Fruit fly (Drosophila melanogaster) whole organism, embryonic: ENCODE results near the gene Tpr2.
A peak's percentile ranks its signal among the peaks of the same experiment; 100 is the strongest.

Experiments used
- CG10321 ChIP-seq: fragments of 200-800 bp; sonication (Bioruptor generic); IDR thresholded peaks from 2 replicates; pipeline ENCODE4 v1.3.6; 2022; ENCODE audit warnings: missing biosample characterization, missing genetic modification characterization
- CG10565 ChIP-seq: fragments of 200-800 bp; sonication (Bioruptor generic); optimal IDR thresholded peaks from 3 replicates; lab custom pipeline; 2016; ENCODE audit warnings: missing biosample characterization, mild to moderate bottlenecking, missing genetic modification characterization
- CG10959 ChIP-seq: fragments of 200-800 bp; sonication (Bioruptor generic); IDR thresholded peaks from 2 replicates; pipeline ENCODE4 v1.3.6; 2022; ENCODE audit warnings: missing biosample characterization, missing genetic modification characterization
- CG11504 ChIP-seq: fragments of 200-800 bp; sonication (Bioruptor generic); optimal IDR thresholded peaks from 3 replicates; lab custom pipeline; 2019; ENCODE audit warnings: missing biosample characterization, mild to moderate bottlenecking, missing genetic modification characterization, moderate library complexity
- CG11560 ChIP-seq: fragments of 200-800 bp; sonication (Bioruptor generic); IDR thresholded peaks from 3 replicates; pipeline ENCODE4 v1.3.6; 2022; ENCODE audit warnings: missing biosample characterization, missing genetic modification characterization
- CG12942 ChIP-seq: fragments of 200-800 bp; sonication (Bioruptor generic); optimal IDR thresholded peaks from 3 replicates; lab custom pipeline; 2016; ENCODE audit warnings: missing biosample characterization, missing genetic modification characterization
- CG14860 ChIP-seq: fragments of 200-800 bp; sonication (Bioruptor generic); IDR thresholded peaks from 3 replicates; pipeline ENCODE4 v1.3.6; 2022; ENCODE audit warnings: missing biosample characterization, missing genetic modification characterization; ENCODE audit not compliant: partially characterized antibody
- CG15696 ChIP-seq: fragments of 200-800 bp; sonication (Bioruptor generic); optimal IDR thresholded peaks from 2 replicates; lab custom pipeline; 2019; ENCODE audit warnings: missing biosample characterization, mild to moderate bottlenecking, missing genetic modification characterization, moderate library complexity
- CG1602 ChIP-seq: fragments of 200-800 bp; sonication (Bioruptor generic); optimal IDR thresholded peaks from 3 replicates; lab custom pipeline; 2016; ENCODE audit warnings: missing biosample characterization, missing genetic modification characterization
- CG16779 ChIP-seq: fragments of 200-800 bp; sonication (Bioruptor generic); IDR thresholded peaks from 2 replicates; pipeline ENCODE4 v1.3.6; 2022; ENCODE audit warnings: missing biosample characterization, missing genetic modification characterization
- CG18011 ChIP-seq: fragments of 200-800 bp; sonication (Bioruptor generic); optimal IDR thresholded peaks from 2 replicates; lab custom pipeline; 2017; ENCODE audit warnings: missing biosample characterization, missing genetic modification characterization, mild to moderate bottlenecking, moderate library complexity, missing genotype
- CG18764 ChIP-seq: fragments of 200-800 bp; sonication (Bioruptor generic); optimal IDR thresholded peaks from 3 replicates; lab custom pipeline; 2016; ENCODE audit warnings: missing biosample characterization, missing genetic modification characterization
- CG31224 ChIP-seq: fragments of 200-800 bp; sonication (Bioruptor generic); IDR thresholded peaks from 2 replicates; pipeline ENCODE4 v1.3.6; 2022; ENCODE audit warnings: missing biosample characterization, missing genetic modification characterization
- CG4404 ChIP-seq: fragments of 200-800 bp; sonication (Bioruptor generic); IDR thresholded peaks from 2 replicates; pipeline ENCODE4 v1.3.6; 2022; ENCODE audit warnings: missing biosample characterization, missing genetic modification characterization
- CG6654 ChIP-seq: fragments of 200-800 bp; sonication (Bioruptor generic); optimal IDR thresholded peaks from 2 replicates; lab custom pipeline; 2017; ENCODE audit warnings: missing biosample characterization, mild to moderate bottlenecking, missing genetic modification characterization
- CG7987 ChIP-seq: fragments of 200-800 bp; sonication (Bioruptor generic); optimal IDR thresholded peaks from 2 replicates; lab custom pipeline; 2018; ENCODE audit warnings: missing biosample characterization, mild to moderate bottlenecking, missing genetic modification characterization, moderate library complexity
- CHES-1-like ChIP-seq: fragments of 200-800 bp; sonication (Bioruptor generic); optimal IDR thresholded peaks from 2 replicates; lab custom pipeline; 2016; ENCODE audit warnings: missing biosample characterization, missing genetic modification characterization
- Dip3 ChIP-seq: fragments of 200-800 bp; sonication (Bioruptor generic); optimal IDR thresholded peaks from 3 replicates; lab custom pipeline; 2016; ENCODE audit warnings: missing biosample characterization, missing genetic modification characterization
- Drgx ChIP-seq: fragments of 200-800 bp; sonication (Bioruptor generic); IDR thresholded peaks from 2 replicates; pipeline ENCODE4 v1.3.6; 2022; ENCODE audit warnings: missing biosample characterization, missing genetic modification characterization
- Eip74EF ChIP-seq, 2 experiments: fragments of 200-800 bp in 1 of 2; fragments of >200 bp in 1 of 2; sonication (Bioruptor generic) in 1 of 2; optimal IDR thresholded peaks; 2 replicates each; lab custom pipeline; 2017 to 2019; ENCODE audit warnings: missing biosample characterization in 2 of 2, missing genetic modification characterization in 2 of 2, mild to moderate bottlenecking in 1 of 2, moderate library complexity in 1 of 2
- Fer1 ChIP-seq: fragments of 200-800 bp; sonication (Bioruptor generic); optimal IDR thresholded peaks from 2 replicates; lab custom pipeline; 2017; ENCODE audit warnings: missing biosample characterization, mild to moderate bottlenecking, missing genetic modification characterization
- HHEX ChIP-seq: fragments of 200-800 bp; sonication (Bioruptor generic); optimal IDR thresholded peaks from 3 replicates; lab custom pipeline; 2017; ENCODE audit warnings: missing biosample characterization, mild to moderate bottlenecking, missing genetic modification characterization, missing genetic modification reagents
- Optix ChIP-seq: fragments of 200-800 bp; sonication (Bioruptor generic); IDR thresholded peaks from 3 replicates; pipeline ENCODE4 v1.3.6; 2022; ENCODE audit warnings: missing biosample characterization, missing genetic modification characterization
- Pdp1 ChIP-seq, 2 experiments: fragments of 200-800 bp; sonication (Bioruptor generic); optimal IDR thresholded peaks; 3 replicates each; lab custom pipeline; 2016; ENCODE audit warnings: missing biosample characterization in 2 of 2, missing genetic modification characterization in 2 of 2, mild to moderate bottlenecking in 1 of 2, moderate library complexity in 1 of 2
- Ravus ChIP-seq: fragments of 200-800 bp; sonication (Bioruptor generic); IDR thresholded peaks from 2 replicates; pipeline ENCODE4 v1.3.6; 2022; ENCODE audit warnings: missing biosample characterization, missing genetic modification characterization
- Sox102F ChIP-seq: fragments of 200-800 bp; sonication (Bioruptor generic); optimal IDR thresholded peaks from 2 replicates; lab custom pipeline; 2018; ENCODE audit warnings: missing biosample characterization, mild to moderate bottlenecking, missing genetic modification characterization, moderate library complexity
- Ssrp ChIP-seq: fragments of 200-800 bp; sonication (Bioruptor generic); optimal IDR thresholded peaks from 2 replicates; lab custom pipeline; 2018; ENCODE audit warnings: missing biosample characterization, mild to moderate bottlenecking, missing genetic modification characterization, moderate library complexity
- Taf1 ChIP-seq: fragments of 200-800 bp; sonication (Bioruptor generic); IDR thresholded peaks from 2 replicates; pipeline ENCODE4 v1.3.6; 2022; ENCODE audit warnings: missing biosample characterization, missing genetic modification characterization
- Xbp1 ChIP-seq: fragments of 200-800 bp; sonication (Bioruptor generic); optimal IDR thresholded peaks from 3 replicates; lab custom pipeline; 2016; ENCODE audit warnings: missing biosample characterization, mild to moderate bottlenecking, missing genetic modification characterization
- ab ChIP-seq: fragments of 200-800 bp; sonication (Bioruptor generic); optimal IDR thresholded peaks from 2 replicates; lab custom pipeline; 2016; ENCODE audit warnings: missing biosample characterization, missing genetic modification characterization
- aop ChIP-seq: fragments of 200-800 bp; sonication (Bioruptor generic); IDR thresholded peaks from 2 replicates; pipeline ENCODE4 v1.3.6; 2022; ENCODE audit warnings: missing biosample characterization, missing genetic modification characterization
- chinmo ChIP-seq: fragments of 200-800 bp; sonication (Bioruptor generic); IDR thresholded peaks from 4 replicates; pipeline ENCODE4 v1.3.6; 2022; ENCODE audit warnings: missing biosample characterization, missing genetic modification characterization; ENCODE audit not compliant: partially characterized antibody
- crol ChIP-seq: fragments of 200-800 bp; sonication (Bioruptor generic); IDR thresholded peaks from 2 replicates; pipeline ENCODE4 v1.3.6; 2022; ENCODE audit warnings: missing biosample characterization, missing genetic modification characterization
- dan ChIP-seq: fragments of 200-800 bp; sonication (Bioruptor generic); IDR thresholded peaks from 2 replicates; pipeline ENCODE4 v1.3.6; 2022; ENCODE audit warnings: missing biosample characterization, missing genetic modification characterization
- emc ChIP-seq: fragments of 200-800 bp; sonication (Bioruptor generic); optimal IDR thresholded peaks from 2 replicates; lab custom pipeline; 2016; ENCODE audit warnings: missing biosample characterization, missing genetic modification characterization
- ewg ChIP-seq: fragments of 200-800 bp; sonication (Bioruptor generic); optimal IDR thresholded peaks from 3 replicates; lab custom pipeline; 2017; ENCODE audit warnings: mild to moderate bottlenecking, missing biosample characterization, missing genetic modification reagents, missing genetic modification characterization
- ind ChIP-seq: fragments of 200-800 bp; sonication (Bioruptor generic); optimal IDR thresholded peaks from 3 replicates; lab custom pipeline; 2016; ENCODE audit warnings: missing biosample characterization, missing genetic modification characterization
- lov ChIP-seq, 2 experiments: fragments of 200-800 bp in 1 of 2; fragments of >200 bp in 1 of 2; sonication (Bioruptor generic) in 1 of 2; IDR thresholded peaks in 1 of 2; optimal IDR thresholded peaks in 1 of 2; 2 replicates in 1 of 2; 3 replicates in 1 of 2; pipeline versions ENCODE4 v1.3.6 to Lab custom; 2017 to 2022; ENCODE audit warnings: missing biosample characterization in 1 of 2, missing genetic modification characterization in 1 of 2
- nerfin-1 ChIP-seq: fragments of 200-800 bp; sonication (Bioruptor generic); optimal IDR thresholded peaks from 3 replicates; lab custom pipeline; 2019; ENCODE audit warnings: missing biosample characterization, mild to moderate bottlenecking, missing genetic modification characterization, moderate library complexity
- p53 ChIP-seq: fragments of 200-800 bp; sonication (Bioruptor generic); optimal IDR thresholded peaks from 2 replicates; lab custom pipeline; 2016; ENCODE audit warnings: missing biosample characterization, missing genetic modification characterization
- sens-2 ChIP-seq: fragments of 200-800 bp; sonication (Bioruptor generic); IDR thresholded peaks from 2 replicates; pipeline ENCODE4 v1.3.6; 2022; ENCODE audit warnings: missing biosample characterization, missing genetic modification characterization
- sna ChIP-seq: fragments of 200-800 bp; sonication (Bioruptor generic); IDR thresholded peaks from 2 replicates; pipeline ENCODE4 v1.3.6; 2022; ENCODE audit warnings: missing biosample characterization, missing genetic modification characterization; ENCODE audit not compliant: partially characterized antibody
- ttk ChIP-seq: fragments of 200-800 bp; sonication (Bioruptor generic); IDR thresholded peaks from 2 replicates; pipeline ENCODE4 v2.1.2; 2022; ENCODE audit warnings: missing biosample characterization, missing genetic modification characterization
- wor ChIP-seq: fragments of 200-800 bp; sonication (Bioruptor generic); IDR thresholded peaks from 2 replicates; pipeline ENCODE4 v1.3.6; 2022; ENCODE audit warnings: missing biosample characterization, missing genetic modification characterization

The Tpr2 gene

dm6 chr2L:16521345-16522285 lies 30.3 kb downstream of the Tpr2 start (continued):
- TF ChIP-seq wor (no peak), ind (GFP tag; lab: Kevin White, UChicago) (no peak), Optix (GFP tag; lab: Robert Waterston, UW) (no peak), CG11560 (tag; lab: Robert Waterston, UW) (no peak), aop (GFP tag; lab: Robert Waterston, UW) (no peak), Ravus (GFP tag; lab: Robert Waterston, UW) (no peak), CG14860 (GFP tag; lab: Robert Waterston, UW) (no peak)
- TF ChIP-seq, all 482 proteins: peak for 380

dm6 chr2L:16522286-16522646 lies 30.9 kb downstream of the Tpr2 start:
- 0 out of 2 replicates have a peak, but pooled peaks have one; percentile 48 for TF ChIP-seq CG16779
- no peak for TF ChIP-seq CG4404 (GFP tag; lab: Robert Waterston, UW)
- peak; percentile 11; the same call in 1 of the 2 replicates for TF ChIP-seq crol (GFP tag; lab: Robert Waterston, UW)
- TF ChIP-seq Drgx = 0 out of 2 replicates have a peak, but pooled peaks have one; percentile 22
- no peak for TF ChIP-seq lov (optimal IDR thresholded peaks at IDR 0.05; lab: Kevin White, UChicago)
- TF ChIP-seq lov (GFP tag; IDR thresholded peaks at IDR 0.05; lab: Robert Waterston, UW) = 0 out of 3 replicates have a peak, but pooled peaks have one; percentile 11
- peak; percentile 46 for TF ChIP-seq ewg (GFP tag; lab: Kevin White, UChicago)
- TF ChIP-seq CG18011 = no peak

DNA sequence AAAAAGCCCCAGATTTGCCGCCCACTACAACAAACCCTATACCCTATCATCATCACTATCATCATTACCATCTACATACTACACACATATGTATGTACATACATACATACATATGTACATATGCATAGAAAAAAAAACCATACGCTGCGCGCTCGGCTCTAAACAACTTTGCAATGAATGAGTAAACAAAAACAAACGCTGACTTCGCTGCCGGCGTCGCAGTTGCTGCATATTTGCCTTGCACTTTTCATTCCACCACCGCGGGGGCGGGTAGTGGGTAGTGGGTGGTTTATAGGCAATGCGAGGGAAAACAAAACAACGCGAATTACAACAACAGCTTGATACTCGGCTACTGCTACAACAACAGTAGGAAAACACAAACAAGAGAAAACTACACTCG lies 31.8 kb downstream of the Tpr2 start:
- TF ChIP-seq ttk (GFP tag; lab: Robert Waterston, UW) (no peak), Pdp1 (GFP tag; optimal IDR thresholded peaks at IDR 0.05; lab: Kevin White, UChicago) (no peak), Ssrp (tag; lab: Kevin White, UChicago) (no peak), CG15696 (peak; percentile 11), CG18764 (GFP tag; lab: Kevin White, UChicago) (no peak), CG10565 (GFP tag; lab: Kevin White, UChicago) (no peak), CG11504 (no peak), aop (GFP tag; lab: Robert Waterston, UW) (no peak), sens-2 (GFP tag; lab: Robert Waterston, UW) (0 out of 2 replicates have a peak, but pooled peaks have one; percentile 7), dan (GFP tag; lab: Robert Waterston, UW) (no peak), CG31224 (GFP tag; lab: Robert Waterston, UW) (no peak), CG12942 (no peak), Taf1 (no peak), Dip3 (GFP tag; lab: Kevin White, UChicago) (no peak), CG4404 (GFP tag; lab: Robert Waterston, UW) (no peak), emc (GFP tag; lab: Kevin White, UChicago) (no peak), ab (GFP tag; lab: Kevin White, UChicago) (no peak), Xbp1 (GFP tag; lab: Kevin White, UChicago) (no peak), Fer1 (GFP tag; lab: Kevin White, UChicago) (no peak), sna (no peak), CG7987 (GFP tag; lab: Kevin White, UChicago) (peak; percentile 39), crol (GFP tag; lab: Robert Waterston, UW) (peak; percentile 71), ewg (GFP tag; lab: Kevin White, UChicago) (no peak), CHES-1-like (no peak), Sox102F (GFP tag; lab: Kevin White, UChicago) (no peak), Eip74EF (GFP tag; optimal IDR thresholded peaks at IDR 0.05; lab: Kevin White, UChicago) (peak in 1 of 2 experiments; percentile 44), CG10321 (GFP tag; lab: Robert Waterston, UW) (no peak), nerfin-1 (tag; lab: Kevin White, UChicago) (peak; percentile 34), CG10959 (GFP tag; lab: Robert Waterston, UW) (no peak; the same call in 1 of the 2 replicates), chinmo (GFP tag; lab: Robert Waterston, UW) (no peak), HHEX (GFP tag; lab: Kevin White, UChicago) (no peak), CG1602 (GFP tag; lab: Kevin White, UChicago) (no peak), CG6654 (GFP tag; lab: Kevin White, UChicago) (no peak), p53 (no peak)
